Fruit fly (Drosophila melanogaster): ENCODE measurements around the gene Grp170.

Gene Grp170

DNA sequence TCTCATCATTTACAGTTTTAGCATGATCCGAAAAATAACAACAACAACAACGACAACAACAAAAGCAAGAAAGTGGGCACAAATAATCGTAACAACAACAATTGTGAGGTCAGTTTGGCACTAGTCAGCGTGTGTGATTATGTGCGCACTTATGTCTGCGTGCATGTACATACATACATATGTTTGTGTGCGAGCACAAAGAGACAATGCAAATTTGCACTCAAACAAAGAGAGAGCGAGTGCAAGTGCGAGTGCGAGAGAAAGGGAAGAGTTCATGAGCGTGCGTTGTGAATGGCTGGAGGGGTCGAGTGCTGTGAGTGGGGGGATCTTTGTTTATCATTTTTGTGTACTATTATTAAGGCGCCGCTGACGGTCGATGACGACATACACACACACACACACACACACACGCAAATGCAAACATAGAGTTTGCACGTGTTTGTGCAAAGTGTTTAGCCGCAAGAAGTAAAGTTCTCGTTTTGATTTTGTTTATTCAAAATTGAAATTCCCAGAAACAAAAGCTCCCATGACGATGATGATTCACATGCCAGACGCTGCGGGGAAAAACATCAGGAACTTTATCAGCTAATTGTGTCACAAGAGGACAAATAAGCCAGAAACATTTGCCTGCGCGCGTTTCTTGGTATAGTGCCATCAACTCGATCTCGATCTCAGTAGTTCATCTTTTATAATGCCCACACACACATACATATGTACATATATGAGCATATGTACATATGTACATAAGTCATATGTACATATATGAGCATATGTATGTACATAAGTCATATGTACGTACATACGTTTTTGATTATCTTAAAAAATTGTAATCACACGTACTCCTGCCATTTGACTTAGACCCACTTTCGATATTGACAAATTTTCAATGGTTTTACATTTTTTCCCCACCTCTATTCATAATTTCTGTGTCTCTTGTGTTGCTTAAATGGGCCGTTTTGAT lies 19.9 kb upstream of the Grp170 start (continued):
- TF ChIP-seq Max (GFP tag; optimal IDR thresholded peaks at IDR 0.05) (no peak), emc (GFP tag; optimal IDR thresholded peaks at IDR 0.05) (no peak), CrebB (tag; optimal IDR thresholded peaks at IDR 0.05) (no peak), CG13287 (GFP tag; IDR thresholded peaks at IDR 0.05; ENCODE audit: partially characterized antibody) (no peak), sr (GFP tag; IDR thresholded peaks at IDR 0.05) (peak; percentile 19; the same call in 1 of the 3 replicates), CG18011 (GFP tag; optimal IDR thresholded peaks at IDR 0.05) (no peak), unpg (GFP tag; optimal IDR thresholded peaks at IDR 0.05) (no peak), chm (GFP tag; IDR thresholded peaks at IDR 0.05) (no peak), gsb-n (tag; optimal IDR thresholded peaks at IDR 0.05) (no peak), CG10147 (GFP tag; optimal IDR thresholded peaks at IDR 0.05) (no peak), Deaf1 (tag; optimal IDR thresholded peaks at IDR 0.05) (no peak), ato (GFP tag; IDR thresholded peaks at IDR 0.05; ENCODE audit: partially characterized antibody) (no peak), ind (GFP tag; optimal IDR thresholded peaks at IDR 0.05) (no peak), Lpt (GFP tag; optimal IDR thresholded peaks at IDR 0.05) (no peak), hb (GFP tag; IDR thresholded peaks at IDR 0.05; ENCODE audit: partially characterized antibody) (no peak), az2 (GFP tag; optimal IDR thresholded peaks at IDR 0.05) (no peak), pros (GFP tag; optimal IDR thresholded peaks at IDR 0.05) (no peak), Ravus (GFP tag; IDR thresholded peaks at IDR 0.05) (no peak), vnd (GFP tag; IDR thresholded peaks at IDR 0.05; ENCODE audit: partially characterized antibody) (no peak), org-1 (GFP tag; optimal IDR thresholded peaks at IDR 0.05) (peak; percentile 15), Taf1 (GFP tag; IDR thresholded peaks at IDR 0.05) (no peak), scrt (GFP tag; optimal IDR thresholded peaks at IDR 0.05) (no peak), CG11085 (GFP tag; IDR thresholded peaks at IDR 0.05) (no peak), CG4360 (GFP tag; IDR thresholded peaks at IDR 0.05) (peak; percentile 85), E2f1 (GFP tag; IDR thresholded peaks at IDR 0.05) (no peak), CG34422 (GFP tag; IDR thresholded peaks at IDR 0.05) (no peak), NFAT (GFP tag; IDR thresholded peaks at IDR 0.05) (no peak), gfzf (GFP tag; optimal IDR thresholded peaks at IDR 0.05) (no peak), CG15011 (GFP tag; optimal IDR thresholded peaks at IDR 0.05) (peak; percentile 1), CG11723 (GFP tag; optimal IDR thresholded peaks at IDR 0.05) (no peak), pfk (GFP tag; optimal IDR thresholded peaks at IDR 0.05) (no peak), Hey (tag; optimal IDR thresholded peaks at IDR 0.05) (no peak), CG1233 (GFP tag; optimal IDR thresholded peaks at IDR 0.05) (no peak), maf-S (GFP tag; optimal IDR thresholded peaks at IDR 0.05) (no peak), CG30403 (GFP tag; optimal IDR thresholded peaks at IDR 0.05) (no peak), eve (GFP tag; optimal IDR thresholded peaks at IDR 0.05) (peak in 1 of 2 experiments; percentile 81), sna (GFP tag; IDR thresholded peaks at IDR 0.05; ENCODE audit: partially characterized antibody) (no peak), repo (GFP tag; optimal IDR thresholded peaks at IDR 0.05) (no peak), CG34376 (GFP tag; optimal IDR thresholded peaks at IDR 0.05) (no peak), tx (GFP tag; optimal IDR thresholded peaks at IDR 0.05) (no peak), gcm2 (GFP tag; optimal IDR thresholded peaks at IDR 0.05) (no peak), pan (optimal IDR thresholded peaks at IDR 0.05) (no peak), pan (GFP tag; optimal IDR thresholded peaks at IDR 0.05 in 1 of 2, IDR thresholded peaks at IDR 0.05 in 1 of 2) (peak in 1 of 2 experiments; percentile 10), Oli (tag; optimal IDR thresholded peaks at IDR 0.05) (no peak), CG11696 (GFP tag; IDR thresholded peaks at IDR 0.05) (no peak), CG17328 (GFP tag; IDR thresholded peaks at IDR 0.05) (0 out of 2 replicates have a peak, but pooled peaks have one; percentile 10), CG33557 (GFP tag; optimal IDR thresholded peaks at IDR 0.05) (no peak), Kr (GFP tag; optimal IDR thresholded peaks at IDR 0.05) (peak; percentile 41), CG12942 (GFP tag; optimal IDR thresholded peaks at IDR 0.05) (no peak)

Measured in whole organism, embryonic.